Worm (Caenorhabditis elegans) whole organism, L4 larva: ENCODE data around the gene D2024.5.
A peak's percentile ranks its signal among the peaks of the same experiment; 100 is the strongest.

Experiments
- F10B5.3 ChIP-seq: sonication (generic microtip); optimal IDR thresholded peaks from 2 replicates; lab custom pipeline; 2016; ENCODE audit warnings: mild to moderate bottlenecking, missing genetic modification characterization, missing compliant biosample characterization
- R02D3.7 ChIP-seq: fragments of 150-350 bp; sonication (generic microtip); optimal IDR thresholded peaks from 3 replicates; lab custom pipeline; 2014; ENCODE audit warnings: missing biosample characterization, missing genetic modification characterization
- Y48G9A.11 ChIP-seq: fragments of 200-800 bp; sonication (Bioruptor generic); IDR thresholded peaks from 2 replicates; pipeline ENCODE4 v1.3.6; 2022; ENCODE audit warnings: missing genetic modification reagents, missing genetic modification characterization, missing compliant biosample characterization
- ZK337.2 ChIP-seq: fragments of 200-800 bp; sonication (Bioruptor generic); IDR thresholded peaks from 2 replicates; pipeline ENCODE4 v1.3.6; 2022; ENCODE audit warnings: missing genetic modification reagents, missing genetic modification characterization, missing compliant biosample characterization
- aha-1 ChIP-seq: fragments of 150-350 bp; peaks from one replicate; lab custom pipeline; 2014; ENCODE audit warnings: missing biosample characterization, missing genetic modification characterization
- ama-1 ChIP-seq: fragments of 150-350 bp; optimal IDR thresholded peaks from 2 replicates; lab custom pipeline; 2014; ENCODE audit warnings: inconsistent platforms, mixed read lengths
- ceh-28 ChIP-seq: fragments of 150-350 bp; optimal IDR thresholded peaks from 2 replicates; lab custom pipeline; 2014; ENCODE audit warnings: missing biosample characterization, missing genetic modification reagents, missing genetic modification characterization
- cey-2 ChIP-seq: sonication (generic microtip); optimal IDR thresholded peaks from 3 replicates; lab custom pipeline; 2017; ENCODE audit warnings: missing genetic modification characterization, mild to moderate bottlenecking, missing compliant biosample characterization, antibody characterized with exemption, borderline replicate concordance; ENCODE audit not compliant: insufficient read depth
- daf-12 ChIP-seq: fragments of 150-350 bp; optimal IDR thresholded peaks from 2 replicates; lab custom pipeline; 2014; ENCODE audit warnings: missing biosample characterization, missing genetic modification reagents, missing genetic modification characterization
- daf-19 ChIP-seq: fragments of 200-800 bp; sonication (Bioruptor generic); conservative IDR thresholded peaks from 2 replicates; pipeline ENCODE4 v1.3.6; 2022; ENCODE audit warnings: missing genetic modification characterization, missing compliant biosample characterization
- dmd-8 ChIP-seq: fragments of 200-800 bp; sonication (Bioruptor generic); IDR thresholded peaks from 2 replicates; pipeline ENCODE4 v1.3.6; 2022; ENCODE audit warnings: missing genetic modification characterization, missing compliant biosample characterization
- dve-1 ChIP-seq: sonication (generic microtip); optimal IDR thresholded peaks from 2 replicates; lab custom pipeline; 2017; ENCODE audit warnings: antibody characterized with exemption, mild to moderate bottlenecking, missing genetic modification characterization, missing compliant biosample characterization; ENCODE audit not compliant: insufficient read depth
- egl-27 ChIP-seq: sonication (generic microtip); optimal IDR thresholded peaks from 3 replicates; lab custom pipeline; 2017; ENCODE audit warnings: missing biosample characterization, missing genetic modification reagents, missing genetic modification characterization
- gei-8 ChIP-seq: fragments of 200-800 bp; sonication (Bioruptor generic); optimal IDR thresholded peaks from 2 replicates; lab custom pipeline; 2018; ENCODE audit warnings: mild to moderate bottlenecking, missing genetic modification characterization, missing compliant biosample characterization
- hlh-11 ChIP-seq: fragments of 200-800 bp; sonication (Bioruptor generic); optimal IDR thresholded peaks from 2 replicates; lab custom pipeline; 2018; ENCODE audit warnings: mild to moderate bottlenecking, missing genetic modification characterization, missing compliant biosample characterization
- lin-1 ChIP-seq: fragments of 200-800 bp; sonication (Bioruptor generic); IDR thresholded peaks from 2 replicates; pipeline ENCODE4 v1.3.6; 2022; ENCODE audit warnings: missing genetic modification reagents, missing genetic modification characterization, missing compliant biosample characterization
- lin-39 ChIP-seq: fragments of 150-350 bp; optimal IDR thresholded peaks from 2 replicates; lab custom pipeline; 2014; ENCODE audit warnings: missing biosample characterization, missing genetic modification reagents, missing genetic modification characterization
- mdl-1 ChIP-seq, 2 experiments: fragments of 150-350 bp in 1 of 2; sonication (generic microtip) in 1 of 2; optimal IDR thresholded peaks; 2 replicates each; lab custom pipeline; 2014 to 2017; ENCODE audit warnings: missing biosample characterization in 2 of 2, missing genetic modification characterization in 2 of 2
- mdt-29 ChIP-seq: fragments of 200-800 bp; sonication (Bioruptor generic); IDR thresholded peaks from 2 replicates; pipeline ENCODE4 v1.3.6; 2022; ENCODE audit warnings: missing genetic modification reagents, missing genetic modification characterization, missing compliant biosample characterization
- mep-1 ChIP-seq: fragments of 150-350 bp; sonication (generic microtip); optimal IDR thresholded peaks from 3 replicates; lab custom pipeline; 2014; ENCODE audit warnings: missing biosample characterization, missing genetic modification characterization
- mes-2 ChIP-seq: sonication (generic microtip); optimal IDR thresholded peaks from 2 replicates; lab custom pipeline; 2016; ENCODE audit warnings: missing genotype, mild to moderate bottlenecking, missing genetic modification characterization, missing compliant biosample characterization; ENCODE audit not compliant: poor library complexity, severe bottlenecking
- mxl-2 ChIP-seq: fragments of 200-800 bp; sonication (Bioruptor generic); conservative IDR thresholded peaks from 2 replicates; pipeline ENCODE4 v1.3.6; 2022; ENCODE audit warnings: missing genetic modification reagents, missing genetic modification characterization, missing compliant biosample characterization
- mxl-3 ChIP-seq: fragments of 200-800 bp; sonication (Bioruptor generic); optimal IDR thresholded peaks from 2 replicates; lab custom pipeline; 2018; ENCODE audit warnings: mild to moderate bottlenecking, missing genetic modification characterization, missing compliant biosample characterization
- nhr-102 ChIP-seq: sonication (generic microtip); optimal IDR thresholded peaks from 2 replicates; lab custom pipeline; 2016; ENCODE audit warnings: mild to moderate bottlenecking, missing genetic modification characterization, moderate library complexity, missing compliant biosample characterization
- nhr-237 ChIP-seq: sonication (generic microtip); optimal IDR thresholded peaks from 2 replicates; lab custom pipeline; 2017; ENCODE audit warnings: missing biosample characterization, missing genetic modification characterization
- nhr-41 ChIP-seq: fragments of 200-800 bp; sonication (Bioruptor generic); IDR thresholded peaks from 2 replicates; pipeline ENCODE4 v1.3.6; 2022; ENCODE audit warnings: missing genetic modification reagents, missing genetic modification characterization, missing compliant biosample characterization
- nhr-48 ChIP-seq: sonication (generic microtip); optimal IDR thresholded peaks from 2 replicates; lab custom pipeline; 2016; ENCODE audit warnings: mild to moderate bottlenecking, missing genetic modification characterization, missing compliant biosample characterization
- nhr-76 ChIP-seq: fragments of 150-350 bp; optimal IDR thresholded peaks from 2 replicates; lab custom pipeline; 2014; ENCODE audit warnings: missing biosample characterization, missing genetic modification characterization
- pha-4 ChIP-seq, 2 experiments: fragments of 150-350 bp in 1 of 2; fragments of 200-800 bp in 1 of 2; sonication (Bioruptor generic) in 1 of 2; IDR thresholded peaks in 1 of 2; optimal IDR thresholded peaks in 1 of 2; 2 replicates each; pipeline versions ENCODE4 v1.3.6 to Lab custom; 2014 to 2022; ENCODE audit warnings: missing genetic modification characterization in 2 of 2, missing genetic modification reagents in 2 of 2, missing biosample characterization in 1 of 2, missing compliant biosample characterization in 1 of 2
- pqm-1 ChIP-seq: sonication (generic microtip); optimal IDR thresholded peaks from 2 replicates; lab custom pipeline; 2017; ENCODE audit warnings: missing biosample characterization, missing genetic modification characterization
- rbr-2 ChIP-seq: sonication (generic microtip); optimal IDR thresholded peaks from 2 replicates; lab custom pipeline; 2016; ENCODE audit warnings: missing genotype, missing genetic modification characterization, missing compliant biosample characterization
- snpc-1.2 ChIP-seq: fragments of 200-800 bp; sonication (Bioruptor generic); IDR thresholded peaks from 2 replicates; pipeline ENCODE4 v1.3.6; 2022; ENCODE audit warnings: missing genetic modification reagents, missing genetic modification characterization, missing compliant biosample characterization
- snpc-4 ChIP-seq: fragments of 150-350 bp; optimal IDR thresholded peaks from 2 replicates; lab custom pipeline; 2014; ENCODE audit warnings: missing biosample characterization, missing genetic modification characterization
- spr-1 ChIP-seq: sonication (generic microtip); optimal IDR thresholded peaks from 2 replicates; lab custom pipeline; 2016; ENCODE audit warnings: mild to moderate bottlenecking, missing genetic modification characterization, missing compliant biosample characterization
- tra-1 ChIP-seq: fragments of 200-800 bp; sonication (Bioruptor generic); IDR thresholded peaks from 2 replicates; pipeline ENCODE4 v1.3.6; 2022; ENCODE audit warnings: missing genetic modification reagents, missing genetic modification characterization, missing compliant biosample characterization
- unc-130 ChIP-seq: sonication (generic microtip); optimal IDR thresholded peaks from 2 replicates; lab custom pipeline; 2016; ENCODE audit warnings: missing genetic modification reagents, missing genetic modification characterization, missing compliant biosample characterization
- unc-39 ChIP-seq: sonication (generic microtip); optimal IDR thresholded peaks from 2 replicates; lab custom pipeline; 2017; ENCODE audit warnings: missing biosample characterization, missing genetic modification characterization
- unc-62 ChIP-seq, 3 experiments: fragments of 150-350 bp in 1 of 3; sonication (generic microtip); optimal IDR thresholded peaks in 2 of 3; peaks in 1 of 3; 1 replicate in 1 of 3; 2 replicates in 2 of 3; lab custom pipeline; 2014 to 2017; ENCODE audit warnings: missing biosample characterization in 3 of 3, missing genetic modification characterization in 3 of 3, missing genetic modification reagents in 3 of 3, missing genotype in 1 of 3
- zag-1 ChIP-seq: fragments of 150-350 bp; optimal IDR thresholded peaks from 2 replicates; lab custom pipeline; 2014; ENCODE audit warnings: missing biosample characterization, missing genetic modification characterization
- zip-11 ChIP-seq: fragments of 200-800 bp; sonication (Bioruptor generic); IDR thresholded peaks from 2 replicates; pipeline ENCODE4 v1.3.6; 2022; ENCODE audit warnings: missing genetic modification characterization, missing compliant biosample characterization
- ztf-11 ChIP-seq: fragments of 150-350 bp; optimal IDR thresholded peaks from 2 replicates; lab custom pipeline; 2014; ENCODE audit warnings: missing biosample characterization, missing genetic modification characterization
- ztf-7 ChIP-seq: fragments of 150-350 bp; optimal IDR thresholded peaks from 2 replicates; lab custom pipeline; 2014; ENCODE audit warnings: missing biosample characterization, missing genetic modification characterization

Gene D2024.5

ce11 chrIV:7188528-7189422 lies 39.3 kb downstream of the D2024.5 start, which contains the start of gene srlf-7 (continued):
- peak; percentile 38 for TF ChIP-seq ama-1 (lab: Kevin White, UChicago)
- peak; percentile 0 to 87 for TF ChIP-seq mdl-1 (tag; optimal IDR thresholded peaks at IDR 0.05; lab: Kevin White, UChicago)

- TF ChIP-seq cey-2 (no peak), aha-1 (tag; lab: Kevin White, UChicago) (no peak), zip-11 (GFP tag; lab: Robert Waterston, UW) (no peak)
Observed at ce11 chrIV:7188030-7188429, 40.1 kb downstream of the D2024.5 start, which contains the start of gene C42D4.13. TSS of gene C42D4.13 (minus strand) at chrIV:7188130.

- no peak for TF ChIP-seq ztf-11 (tag; lab: Kevin White, UChicago)
- TF ChIP-seq gei-8 (GFP tag; lab: Kevin White, UChicago): no peak
- no peak for TF ChIP-seq egl-27 (tag; lab: Kevin White, UChicago)
- no peak for TF ChIP-seq ZK337.2 (GFP tag; lab: Robert Waterston, UW)
- TF ChIP-seq nhr-41 (GFP tag; lab: Robert Waterston, UW): no peak
- TF ChIP-seq ceh-28 (tag; lab: Kevin White, UChicago): no peak
- no peak for TF ChIP-seq dmd-8 (GFP tag; lab: Robert Waterston, UW)
- TF ChIP-seq mdt-29: no peak
- TF ChIP-seq ama-1 (lab: Kevin White, UChicago): no peak
- TF ChIP-seq Y48G9A.11 (GFP tag; lab: Robert Waterston, UW): no peak
- no peak for TF ChIP-seq unc-39
- TF ChIP-seq daf-19 (GFP tag; lab: Robert Waterston, UW): no peak
- TF ChIP-seq tra-1: no peak
- TF ChIP-seq ztf-7: no peak
- TF ChIP-seq rbr-2 (tag; lab: Kevin White, UChicago): no peak
Observed at ce11 chrIV:7186756-7187155, 41.4 kb downstream of the D2024.5 start, which contains the start of gene str-249. TSS of gene str-249 (minus strand) at chrIV:7186856.

- TF ChIP-seq daf-12 (no peak), snpc-4 (tag; lab: Kevin White, UChicago) (no peak), dve-1 (tag; lab: Kevin White, UChicago) (no peak), ama-1 (lab: Kevin White, UChicago) (no peak), mes-2 (tag; lab: Kevin White, UChicago) (no peak), pqm-1 (tag; lab: Kevin White, UChicago) (no peak), spr-1 (tag; lab: Kevin White, UChicago) (no peak), F10B5.3 (tag; lab: Kevin White, UChicago) (no peak), tra-1 (no peak), unc-62 (GFP tag; optimal IDR thresholded peaks at IDR 0.05 in 1 of 2; lab: Kevin White, UChicago) (no peak), unc-62 (tag; optimal IDR thresholded peaks at IDR 0.05; lab: Kevin White, UChicago) (no peak), pha-4 (GFP tag; IDR thresholded peaks at IDR 0.05; lab: Robert Waterston, UW) (no peak), pha-4 (tag; optimal IDR thresholded peaks at IDR 0.05; lab: Kevin White, UChicago) (no peak), unc-130 (GFP tag; lab: Kevin White, UChicago) (no peak), lin-1 (GFP tag; lab: Robert Waterston, UW) (no peak), zag-1 (tag; lab: Kevin White, UChicago) (no peak)
Observed at ce11 chrIV:7184597-7184996, 43.5 kb downstream of the D2024.5 start, which contains the start of gene clec-179. TSS of gene clec-179 (minus strand) at chrIV:7184697.

- TF ChIP-seq lin-39 (no peak), mdt-29 (no peak), nhr-102 (tag; lab: Kevin White, UChicago) (peak; percentile 52), nhr-237 (tag; lab: Kevin White, UChicago) (no peak), nhr-48 (tag; lab: Kevin White, UChicago) (peak; percentile 54), mxl-3 (no peak), nhr-76 (tag; lab: Kevin White, UChicago) (no peak), tra-1 (0 out of 2 replicates have a peak, but pooled peaks have one; percentile 49), hlh-11 (peak; percentile 38), snpc-1.2 (GFP tag; lab: Robert Waterston, UW) (no peak), mep-1 (no peak), R02D3.7 (tag; lab: Kevin White, UChicago) (no peak), dmd-8 (GFP tag; lab: Robert Waterston, UW) (no peak), mxl-2 (GFP tag; lab: Robert Waterston, UW) (no peak)
Observed at ce11 chrIV:7182818-7183217, 45.3 kb downstream of the D2024.5 start.
